Worm (Caenorhabditis elegans) whole organism, mixed stage, embryonic: Measurements from ENCODE around the gene srlf-31.

ENCODE experiments used
- ces-1 ChIP-seq: fragments of 150-350 bp; optimal IDR thresholded peaks from 2 replicates; lab custom pipeline; 2014; ENCODE audit warnings: missing biosample characterization, missing genetic modification reagents, missing genetic modification characterization
- elt-1 ChIP-seq: sonication (generic microtip); optimal IDR thresholded peaks from 2 replicates; lab custom pipeline; 2017; ENCODE audit warnings: missing genetic modification characterization, mild to moderate bottlenecking, missing compliant biosample characterization, antibody characterized with exemption, moderate library complexity, borderline replicate concordance; ENCODE audit not compliant: insufficient read depth
- elt-3 ChIP-seq: fragments of 150-350 bp; optimal IDR thresholded peaks from 2 replicates; lab custom pipeline; 2014; ENCODE audit warnings: missing biosample characterization, missing genetic modification characterization
- lsy-2 ChIP-seq: fragments of 150-350 bp; optimal IDR thresholded peaks from 2 replicates; lab custom pipeline; 2014; ENCODE audit warnings: missing biosample characterization, missing genetic modification characterization
- nhr-237 ChIP-seq: fragments of 150-350 bp; optimal IDR thresholded peaks from 2 replicates; lab custom pipeline; 2014; ENCODE audit warnings: missing biosample characterization, missing genetic modification characterization
- nhr-28 ChIP-seq: fragments of 150-350 bp; optimal IDR thresholded peaks from 2 replicates; lab custom pipeline; 2014; ENCODE audit warnings: missing biosample characterization, missing genetic modification characterization
- sptf-1 ChIP-seq: sonication (generic microtip); optimal IDR thresholded peaks from 2 replicates; lab custom pipeline; 2017; ENCODE audit warnings: mild to moderate bottlenecking, missing genetic modification characterization, moderate library complexity, missing compliant biosample characterization
- unc-62 ChIP-seq: fragments of 150-350 bp; optimal IDR thresholded peaks from 2 replicates; lab custom pipeline; 2014; ENCODE audit warnings: missing biosample characterization, missing genetic modification reagents, missing genetic modification characterization

ce11 chrIV:11922011-11922410 lies 963 bp downstream of the srlf-31 start, which contains the start of gene ZK822.1:
- TF ChIP-seq nhr-237 (tag; lab: Kevin White, UChicago) (no peak), nhr-28 (tag; lab: Kevin White, UChicago) (no peak), elt-3 (tag; lab: Kevin White, UChicago) (no peak), elt-1 (no peak), unc-62 (GFP tag; lab: Kevin White, UChicago) (peak; percentile 18), sptf-1 (tag; lab: Kevin White, UChicago) (no peak), ces-1 (GFP tag; lab: Kevin White, UChicago) (no peak), lsy-2 (tag; lab: Kevin White, UChicago) (no peak)
